Worm (Caenorhabditis elegans) whole organism, L3 larva: ENCODE measurements around the gene F38B7.10.

ENCODE experiments used
- R02D3.7 ChIP-seq: fragments of 150-350 bp; optimal IDR thresholded peaks from 2 replicates; lab custom pipeline; 2014; ENCODE audit warnings: missing biosample characterization, missing genetic modification characterization
- ZK546.5 ChIP-seq: sonication (generic microtip); optimal IDR thresholded peaks from 2 replicates; lab custom pipeline; 2017; ENCODE audit warnings: missing biosample characterization, missing genetic modification characterization
- aly-2 ChIP-seq: fragments of 150-350 bp; optimal IDR thresholded peaks from 2 replicates; lab custom pipeline; 2014; ENCODE audit warnings: missing biosample characterization, missing genetic modification characterization
- ama-1 ChIP-seq: fragments of 150-350 bp; optimal IDR thresholded peaks from 2 replicates; lab custom pipeline; 2018
- ceh-16 ChIP-seq: sonication (generic microtip); optimal IDR thresholded peaks from 2 replicates; lab custom pipeline; 2017; ENCODE audit warnings: missing biosample characterization, missing genetic modification characterization
- ceh-28 ChIP-seq: fragments of 150-350 bp; optimal IDR thresholded peaks from 2 replicates; lab custom pipeline; 2014; ENCODE audit warnings: missing biosample characterization, missing genetic modification reagents, missing genetic modification characterization
- ceh-9 ChIP-seq: sonication (generic microtip); optimal IDR thresholded peaks from 2 replicates; lab custom pipeline; 2018; ENCODE audit warnings: missing biosample characterization, missing genetic modification characterization
- daf-12 ChIP-seq: fragments of 150-350 bp; optimal IDR thresholded peaks from 2 replicates; lab custom pipeline; 2014; ENCODE audit warnings: missing biosample characterization, missing genetic modification reagents, missing genetic modification characterization
- egl-27 ChIP-seq: sonication (generic microtip); optimal IDR thresholded peaks from 4 replicates; lab custom pipeline; 2017; ENCODE audit warnings: missing biosample characterization, missing genetic modification reagents, missing genetic modification characterization
- egl-5 ChIP-seq: fragments of 150-350 bp; optimal IDR thresholded peaks from 2 replicates; lab custom pipeline; 2017; ENCODE audit warnings: missing biosample characterization, missing genetic modification reagents, missing genetic modification characterization, inconsistent platforms
- elt-1 ChIP-seq: fragments of 150-350 bp; optimal IDR thresholded peaks from 2 replicates; lab custom pipeline; 2014; ENCODE audit warnings: missing biosample characterization, missing genetic modification characterization
- elt-2 ChIP-seq: sonication (generic microtip); optimal IDR thresholded peaks from 2 replicates; lab custom pipeline; 2016; ENCODE audit warnings: missing genetic modification reagents, mild to moderate bottlenecking, missing genetic modification characterization, missing compliant biosample characterization
- elt-3 ChIP-seq, 3 experiments: fragments of 150-350 bp in 1 of 3; sonication (generic microtip) in 2 of 3; optimal IDR thresholded peaks; 2 replicates in 2 of 3; 4 replicates in 1 of 3; lab custom pipeline; 2014 to 2017; ENCODE audit warnings: missing biosample characterization in 3 of 3, missing genetic modification characterization in 3 of 3
- eor-1 ChIP-seq, 2 experiments: fragments of 150-350 bp; optimal IDR thresholded peaks; 2 replicates each; lab custom pipeline; 2014 to 2018; ENCODE audit warnings: missing biosample characterization in 2 of 2, missing genetic modification characterization in 2 of 2
- fkh-10 ChIP-seq: sonication (generic microtip); optimal IDR thresholded peaks from 2 replicates; lab custom pipeline; 2017; ENCODE audit warnings: missing biosample characterization, missing genetic modification reagents, missing genetic modification characterization
- fkh-2 ChIP-seq: fragments of 150-350 bp; optimal IDR thresholded peaks from 2 replicates; lab custom pipeline; 2014; ENCODE audit warnings: missing biosample characterization, missing genetic modification reagents, missing genetic modification characterization
- hmg-11 ChIP-seq: sonication (generic microtip); optimal IDR thresholded peaks from 2 replicates; lab custom pipeline; 2016; ENCODE audit warnings: missing genetic modification characterization, missing compliant biosample characterization
- jun-1 ChIP-seq: fragments of 150-350 bp; optimal IDR thresholded peaks from 2 replicates; lab custom pipeline; 2014; ENCODE audit warnings: missing biosample characterization, missing genetic modification reagents, missing genetic modification characterization
- lin-39 ChIP-seq: fragments of 150-350 bp; optimal IDR thresholded peaks from 2 replicates; lab custom pipeline; 2018; ENCODE audit warnings: missing biosample characterization, missing genetic modification reagents, missing genetic modification characterization
- lsy-12 ChIP-seq: sonication (generic microtip); optimal IDR thresholded peaks from 2 replicates; lab custom pipeline; 2016; ENCODE audit warnings: mild to moderate bottlenecking, missing genetic modification characterization, missing compliant biosample characterization
- mdl-1 ChIP-seq: fragments of 150-350 bp; optimal IDR thresholded peaks from 2 replicates; lab custom pipeline; 2014; ENCODE audit warnings: missing biosample characterization, missing genetic modification characterization
- mml-1 ChIP-seq: fragments of 150-350 bp; sonication (generic microtip); optimal IDR thresholded peaks from 3 replicates; lab custom pipeline; 2014; ENCODE audit warnings: missing biosample characterization, missing genetic modification characterization
- nfya-1 ChIP-seq: sonication (generic microtip); optimal IDR thresholded peaks from 2 replicates; lab custom pipeline; 2017; ENCODE audit warnings: missing genetic modification characterization, mild to moderate bottlenecking, missing compliant biosample characterization, antibody characterized with exemption, moderate library complexity; ENCODE audit not compliant: insufficient read depth
- nhr-11 ChIP-seq: fragments of 150-350 bp; optimal IDR thresholded peaks from 2 replicates; lab custom pipeline; 2014; ENCODE audit warnings: missing biosample characterization, missing genetic modification characterization
- nhr-12 ChIP-seq: fragments of 150-350 bp; optimal IDR thresholded peaks from 2 replicates; lab custom pipeline; 2014; ENCODE audit warnings: missing biosample characterization, missing genetic modification characterization
- nhr-23 ChIP-seq: fragments of 150-350 bp; optimal IDR thresholded peaks from 2 replicates; lab custom pipeline; 2014; ENCODE audit warnings: missing biosample characterization, missing genetic modification reagents, missing genetic modification characterization
- nhr-237 ChIP-seq: fragments of 150-350 bp; optimal IDR thresholded peaks from 2 replicates; lab custom pipeline; 2014; ENCODE audit warnings: missing biosample characterization, missing genetic modification characterization
- nhr-25 ChIP-seq: sonication (generic microtip); optimal IDR thresholded peaks from 2 replicates; lab custom pipeline; 2017; ENCODE audit warnings: missing biosample characterization, missing genetic modification characterization
- nhr-28 ChIP-seq: fragments of 150-350 bp; optimal IDR thresholded peaks from 2 replicates; lab custom pipeline; 2014; ENCODE audit warnings: missing biosample characterization, missing genetic modification characterization
- nhr-43 ChIP-seq: sonication (generic microtip); optimal IDR thresholded peaks from 2 replicates; lab custom pipeline; 2016; ENCODE audit warnings: mild to moderate bottlenecking, missing genetic modification characterization, missing compliant biosample characterization; ENCODE audit not compliant: poor library complexity, severe bottlenecking
- nhr-67 ChIP-seq: fragments of 150-350 bp; optimal IDR thresholded peaks from 2 replicates; lab custom pipeline; 2014; ENCODE audit warnings: missing biosample characterization, missing genetic modification characterization
- nhr-76 ChIP-seq: fragments of 150-350 bp; sonication (generic microtip); optimal IDR thresholded peaks from 5 replicates; lab custom pipeline; 2014; ENCODE audit warnings: missing biosample characterization, missing genetic modification characterization
- nhr-77 ChIP-seq: fragments of 150-350 bp; optimal IDR thresholded peaks from 2 replicates; lab custom pipeline; 2014; ENCODE audit warnings: missing biosample characterization, missing genetic modification characterization
- pha-4 ChIP-seq: fragments of 150-350 bp; optimal IDR thresholded peaks from 2 replicates; lab custom pipeline; 2014; ENCODE audit warnings: missing biosample characterization, missing genetic modification reagents, missing genetic modification characterization
- pqm-1 ChIP-seq: fragments of 150-350 bp; optimal IDR thresholded peaks from 2 replicates; lab custom pipeline; 2017; ENCODE audit warnings: missing biosample characterization, missing genetic modification characterization, inconsistent platforms
- skn-1 ChIP-seq: fragments of 150-350 bp; optimal IDR thresholded peaks from 2 replicates; lab custom pipeline; 2014; ENCODE audit warnings: missing biosample characterization, missing genetic modification characterization
- snpc-4 ChIP-seq: fragments of 150-350 bp; optimal IDR thresholded peaks from 2 replicates; lab custom pipeline; 2014; ENCODE audit warnings: missing biosample characterization, missing genetic modification characterization
- tbx-2 ChIP-seq: sonication (generic microtip); optimal IDR thresholded peaks from 2 replicates; lab custom pipeline; 2016; ENCODE audit warnings: mild to moderate bottlenecking, missing genetic modification characterization, missing compliant biosample characterization
- unc-39 ChIP-seq: sonication (generic microtip); optimal IDR thresholded peaks from 4 replicates; lab custom pipeline; 2017; ENCODE audit warnings: missing biosample characterization, missing genetic modification characterization
- zag-1 ChIP-seq: fragments of 150-350 bp; optimal IDR thresholded peaks from 2 replicates; lab custom pipeline; 2014; ENCODE audit warnings: missing biosample characterization, missing genetic modification characterization
- ztf-11 ChIP-seq: fragments of 150-350 bp; optimal IDR thresholded peaks from 2 replicates; lab custom pipeline; 2014; ENCODE audit warnings: missing biosample characterization, missing genetic modification characterization
- ztf-4 ChIP-seq: fragments of 150-350 bp; optimal IDR thresholded peaks from 2 replicates; lab custom pipeline; 2014; ENCODE audit warnings: missing biosample characterization, missing genetic modification characterization

Gene F38B7.10

ce11 chrV:11574563-11574962 is 29.2 kb downstream of the F38B7.10 start:
- TF ChIP-seq nhr-23 (tag; lab: Kevin White, UChicago) (no peak), ceh-28 (tag; lab: Kevin White, UChicago) (no peak), elt-2 (no peak), lsy-12 (no peak), fkh-2 (tag; lab: Kevin White, UChicago) (no peak), unc-39 (no peak), ZK546.5 (tag; lab: Kevin White, UChicago) (no peak), pqm-1 (tag; lab: Kevin White, UChicago) (peak; percentile 11), lin-39 (tag; lab: Kevin White, UChicago) (no peak), tbx-2 (tag; lab: Kevin White, UChicago) (no peak), egl-27 (tag; lab: Kevin White, UChicago) (no peak), elt-3 (tag; optimal IDR thresholded peaks at IDR 0.05; lab: Kevin White, UChicago) (no peak), ceh-16 (tag; lab: Kevin White, UChicago) (no peak), nhr-43 (tag; lab: Kevin White, UChicago) (peak; percentile 39), nhr-77 (tag; lab: Kevin White, UChicago) (no peak), skn-1 (tag; lab: Kevin White, UChicago) (no peak), nhr-11 (tag; lab: Kevin White, UChicago) (no peak), daf-12 (no peak), nhr-76 (tag; lab: Kevin White, UChicago) (no peak), mdl-1 (tag; lab: Kevin White, UChicago) (no peak), ztf-4 (tag; lab: Kevin White, UChicago) (no peak), egl-5 (no peak), R02D3.7 (tag; lab: Kevin White, UChicago) (no peak), ztf-11 (tag; lab: Kevin White, UChicago) (no peak), aly-2 (tag; lab: Kevin White, UChicago) (no peak), nhr-12 (tag; lab: Kevin White, UChicago) (no peak), mml-1 (tag; lab: Kevin White, UChicago) (no peak), jun-1 (tag; lab: Kevin White, UChicago) (no peak), zag-1 (tag; lab: Kevin White, UChicago) (no peak), nfya-1 (tag; lab: Kevin White, UChicago) (peak; percentile 27), pha-4 (tag; lab: Kevin White, UChicago) (peak; percentile 39), snpc-4 (tag; lab: Kevin White, UChicago) (no peak), ceh-9 (tag; lab: Kevin White, UChicago) (no peak), hmg-11 (no peak)

DNA sequence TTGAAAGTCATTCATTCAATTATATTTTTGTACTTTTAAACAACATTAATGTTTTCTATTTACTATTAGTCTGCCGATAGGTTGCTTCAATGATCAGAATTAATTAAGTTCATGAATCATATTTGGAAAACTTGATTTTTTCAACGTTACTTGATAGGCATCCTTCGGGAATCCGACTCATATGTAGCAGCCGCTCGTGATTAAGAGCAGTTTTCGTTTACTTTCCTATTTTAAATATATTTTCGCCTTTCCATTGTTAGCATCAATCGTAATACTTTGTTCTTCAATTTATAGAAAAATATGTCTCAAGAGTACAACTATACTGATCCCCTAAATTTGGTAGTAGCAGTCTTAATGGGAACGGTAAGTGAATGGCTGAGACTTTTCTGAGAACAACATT is 35.5 kb downstream of the F38B7.10 start, which contains the start of gene srx-90:
Gene srx-90, plus strand, starts transcription at position 301 of the 400 bp plus-strand sequence.
- TF ChIP-seq fkh-2 (tag; lab: Kevin White, UChicago), result no peak

DNA sequence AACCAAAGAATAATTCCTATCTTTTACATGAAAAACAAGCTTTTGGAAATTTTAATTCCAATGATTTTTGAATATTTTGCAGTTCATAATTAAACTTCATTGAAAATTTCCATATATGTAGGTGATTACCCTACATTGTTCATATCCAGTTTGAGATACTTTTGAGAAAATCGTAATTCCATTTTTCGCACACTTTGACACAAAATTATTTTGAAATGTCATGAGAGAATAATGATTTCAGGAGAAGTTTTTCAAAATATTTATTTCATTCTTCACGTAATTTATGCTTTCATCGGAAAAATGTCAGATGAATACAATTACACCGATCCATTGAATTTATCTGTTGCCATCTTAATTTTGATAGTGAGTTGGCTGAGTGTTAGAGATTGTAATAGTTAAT is 37.9 kb downstream of the F38B7.10 start, which contains the start of gene srx-88:
Gene srx-88, plus strand, starts transcription at position 301 of the 400 bp plus-strand sequence.
- no peak for TF ChIP-seq nhr-12 (tag; lab: Kevin White, UChicago)
- no peak for TF ChIP-seq nhr-237
- TF ChIP-seq daf-12, result no peak
- no peak for TF ChIP-seq egl-5
- no peak for TF ChIP-seq ama-1 (lab: Kevin White, UChicago)
- no peak for TF ChIP-seq eor-1 (tag; optimal IDR thresholded peaks at IDR 0.05; lab: Kevin White, UChicago)
- TF ChIP-seq egl-27 (tag; lab: Kevin White, UChicago), result no peak
- no peak for TF ChIP-seq hmg-11

ce11 chrV:11585122-11585521 is 39.8 kb downstream of the F38B7.10 start:
- TF ChIP-seq nhr-77 (tag; lab: Kevin White, UChicago) (peak; percentile 18), egl-27 (tag; lab: Kevin White, UChicago) (no peak), lsy-12 (no peak), R02D3.7 (tag; lab: Kevin White, UChicago) (no peak), ztf-4 (tag; lab: Kevin White, UChicago) (no peak), nhr-23 (tag; lab: Kevin White, UChicago) (no peak), fkh-10 (GFP tag; lab: Kevin White, UChicago) (no peak), nfya-1 (tag; lab: Kevin White, UChicago) (peak; percentile 5), unc-39 (no peak), pha-4 (tag; lab: Kevin White, UChicago) (no peak), lin-39 (tag; lab: Kevin White, UChicago) (no peak), fkh-2 (tag; lab: Kevin White, UChicago) (no peak), nhr-43 (tag; lab: Kevin White, UChicago) (peak; percentile 74), ama-1 (lab: Kevin White, UChicago) (peak; percentile 60), eor-1 (tag; optimal IDR thresholded peaks at IDR 0.05; lab: Kevin White, UChicago) (no peak), ZK546.5 (tag; lab: Kevin White, UChicago) (no peak), nhr-11 (tag; lab: Kevin White, UChicago) (no peak), aly-2 (tag; lab: Kevin White, UChicago) (no peak), elt-1 (tag; lab: Kevin White, UChicago) (no peak), nhr-28 (tag; lab: Kevin White, UChicago) (no peak), mml-1 (tag; lab: Kevin White, UChicago) (no peak), nhr-25 (tag; lab: Kevin White, UChicago) (peak; percentile 41), daf-12 (no peak), egl-5 (no peak), tbx-2 (tag; lab: Kevin White, UChicago) (no peak), nhr-67 (tag; lab: Kevin White, UChicago) (no peak), ceh-16 (tag; lab: Kevin White, UChicago) (no peak), ceh-9 (tag; lab: Kevin White, UChicago) (no peak), snpc-4 (tag; lab: Kevin White, UChicago) (peak; percentile 95), pqm-1 (tag; lab: Kevin White, UChicago) (peak; percentile 34), ceh-28 (tag; lab: Kevin White, UChicago) (no peak), mdl-1 (tag; lab: Kevin White, UChicago) (no peak), jun-1 (tag; lab: Kevin White, UChicago) (no peak), ztf-11 (tag; lab: Kevin White, UChicago) (no peak), skn-1 (tag; lab: Kevin White, UChicago) (no peak)
